Worm (Caenorhabditis elegans) whole organism, L3 larva: Measurements from ENCODE around the gene R11E3.19.

ENCODE experiments used
- ZK546.5 ChIP-seq: sonication (generic microtip); optimal IDR thresholded peaks from 2 replicates; lab custom pipeline; 2017; ENCODE audit warnings: missing biosample characterization, missing genetic modification characterization
- aly-2 ChIP-seq: fragments of 150-350 bp; optimal IDR thresholded peaks from 2 replicates; lab custom pipeline; 2014; ENCODE audit warnings: missing biosample characterization, missing genetic modification characterization
- ama-1 ChIP-seq: fragments of 150-350 bp; optimal IDR thresholded peaks from 2 replicates; lab custom pipeline; 2018
- ceh-16 ChIP-seq: sonication (generic microtip); optimal IDR thresholded peaks from 2 replicates; lab custom pipeline; 2017; ENCODE audit warnings: missing biosample characterization, missing genetic modification characterization
- ceh-82 ChIP-seq: fragments of 150-350 bp; optimal IDR thresholded peaks from 2 replicates; lab custom pipeline; 2014; ENCODE audit warnings: missing biosample characterization, missing genetic modification characterization
- ceh-9 ChIP-seq: sonication (generic microtip); optimal IDR thresholded peaks from 2 replicates; lab custom pipeline; 2018; ENCODE audit warnings: missing biosample characterization, missing genetic modification characterization
- daf-12 ChIP-seq: fragments of 150-350 bp; optimal IDR thresholded peaks from 2 replicates; lab custom pipeline; 2014; ENCODE audit warnings: missing biosample characterization, missing genetic modification reagents, missing genetic modification characterization
- egl-27 ChIP-seq: sonication (generic microtip); optimal IDR thresholded peaks from 4 replicates; lab custom pipeline; 2017; ENCODE audit warnings: missing biosample characterization, missing genetic modification reagents, missing genetic modification characterization
- egl-5 ChIP-seq: fragments of 150-350 bp; optimal IDR thresholded peaks from 2 replicates; lab custom pipeline; 2017; ENCODE audit warnings: missing biosample characterization, missing genetic modification reagents, missing genetic modification characterization, inconsistent platforms
- elt-1 ChIP-seq: fragments of 150-350 bp; optimal IDR thresholded peaks from 2 replicates; lab custom pipeline; 2014; ENCODE audit warnings: missing biosample characterization, missing genetic modification characterization
- elt-2 ChIP-seq: sonication (generic microtip); optimal IDR thresholded peaks from 2 replicates; lab custom pipeline; 2016; ENCODE audit warnings: missing genetic modification reagents, mild to moderate bottlenecking, missing genetic modification characterization, missing compliant biosample characterization
- elt-3 ChIP-seq, 3 experiments: fragments of 150-350 bp in 1 of 3; sonication (generic microtip) in 2 of 3; optimal IDR thresholded peaks; 2 replicates in 2 of 3; 4 replicates in 1 of 3; lab custom pipeline; 2014 to 2017; ENCODE audit warnings: missing biosample characterization in 3 of 3, missing genetic modification characterization in 3 of 3
- eor-1 ChIP-seq, 2 experiments: fragments of 150-350 bp; optimal IDR thresholded peaks; 2 replicates each; lab custom pipeline; 2014 to 2018; ENCODE audit warnings: missing biosample characterization in 2 of 2, missing genetic modification characterization in 2 of 2
- fkh-10 ChIP-seq: sonication (generic microtip); optimal IDR thresholded peaks from 2 replicates; lab custom pipeline; 2017; ENCODE audit warnings: missing biosample characterization, missing genetic modification reagents, missing genetic modification characterization
- fkh-2 ChIP-seq: fragments of 150-350 bp; optimal IDR thresholded peaks from 2 replicates; lab custom pipeline; 2014; ENCODE audit warnings: missing biosample characterization, missing genetic modification reagents, missing genetic modification characterization
- fos-1 ChIP-seq: fragments of 150-350 bp; optimal IDR thresholded peaks from 2 replicates; lab custom pipeline; 2014; ENCODE audit warnings: missing biosample characterization, missing genetic modification characterization
- hmg-11 ChIP-seq: sonication (generic microtip); optimal IDR thresholded peaks from 2 replicates; lab custom pipeline; 2016; ENCODE audit warnings: missing genetic modification characterization, missing compliant biosample characterization
- jun-1 ChIP-seq: fragments of 150-350 bp; optimal IDR thresholded peaks from 2 replicates; lab custom pipeline; 2014; ENCODE audit warnings: missing biosample characterization, missing genetic modification reagents, missing genetic modification characterization
- lin-15B ChIP-seq: fragments of 150-350 bp; optimal IDR thresholded peaks from 2 replicates; lab custom pipeline; 2014; ENCODE audit warnings: missing biosample characterization, missing genetic modification characterization
- lin-39 ChIP-seq: fragments of 150-350 bp; optimal IDR thresholded peaks from 2 replicates; lab custom pipeline; 2018; ENCODE audit warnings: missing biosample characterization, missing genetic modification reagents, missing genetic modification characterization
- mdl-1 ChIP-seq: fragments of 150-350 bp; optimal IDR thresholded peaks from 2 replicates; lab custom pipeline; 2014; ENCODE audit warnings: missing biosample characterization, missing genetic modification characterization
- mml-1 ChIP-seq: fragments of 150-350 bp; sonication (generic microtip); optimal IDR thresholded peaks from 3 replicates; lab custom pipeline; 2014; ENCODE audit warnings: missing biosample characterization, missing genetic modification characterization
- nhr-12 ChIP-seq: fragments of 150-350 bp; optimal IDR thresholded peaks from 2 replicates; lab custom pipeline; 2014; ENCODE audit warnings: missing biosample characterization, missing genetic modification characterization
- nhr-23 ChIP-seq: fragments of 150-350 bp; optimal IDR thresholded peaks from 2 replicates; lab custom pipeline; 2014; ENCODE audit warnings: missing biosample characterization, missing genetic modification reagents, missing genetic modification characterization
- nhr-237 ChIP-seq: fragments of 150-350 bp; optimal IDR thresholded peaks from 2 replicates; lab custom pipeline; 2014; ENCODE audit warnings: missing biosample characterization, missing genetic modification characterization
- nhr-28 ChIP-seq: fragments of 150-350 bp; optimal IDR thresholded peaks from 2 replicates; lab custom pipeline; 2014; ENCODE audit warnings: missing biosample characterization, missing genetic modification characterization
- nhr-67 ChIP-seq: fragments of 150-350 bp; optimal IDR thresholded peaks from 2 replicates; lab custom pipeline; 2014; ENCODE audit warnings: missing biosample characterization, missing genetic modification characterization
- nhr-76 ChIP-seq: fragments of 150-350 bp; sonication (generic microtip); optimal IDR thresholded peaks from 5 replicates; lab custom pipeline; 2014; ENCODE audit warnings: missing biosample characterization, missing genetic modification characterization
- nhr-77 ChIP-seq: fragments of 150-350 bp; optimal IDR thresholded peaks from 2 replicates; lab custom pipeline; 2014; ENCODE audit warnings: missing biosample characterization, missing genetic modification characterization
- pha-4 ChIP-seq: fragments of 150-350 bp; optimal IDR thresholded peaks from 2 replicates; lab custom pipeline; 2014; ENCODE audit warnings: missing biosample characterization, missing genetic modification reagents, missing genetic modification characterization
- pqm-1 ChIP-seq: fragments of 150-350 bp; optimal IDR thresholded peaks from 2 replicates; lab custom pipeline; 2017; ENCODE audit warnings: missing biosample characterization, missing genetic modification characterization, inconsistent platforms
- sea-2 ChIP-seq: fragments of 150-350 bp; sonication (generic microtip); optimal IDR thresholded peaks from 4 replicates; lab custom pipeline; 2014; ENCODE audit warnings: missing biosample characterization, missing genetic modification reagents, missing genetic modification characterization
- skn-1 ChIP-seq: fragments of 150-350 bp; optimal IDR thresholded peaks from 2 replicates; lab custom pipeline; 2014; ENCODE audit warnings: missing biosample characterization, missing genetic modification characterization
- tbx-2 ChIP-seq: sonication (generic microtip); optimal IDR thresholded peaks from 2 replicates; lab custom pipeline; 2016; ENCODE audit warnings: mild to moderate bottlenecking, missing genetic modification characterization, missing compliant biosample characterization
- unc-39 ChIP-seq: sonication (generic microtip); optimal IDR thresholded peaks from 4 replicates; lab custom pipeline; 2017; ENCODE audit warnings: missing biosample characterization, missing genetic modification characterization
- unc-62 ChIP-seq: fragments of 150-350 bp; sonication (generic microtip); optimal IDR thresholded peaks from 4 replicates; lab custom pipeline; 2014; ENCODE audit warnings: missing biosample characterization, missing genetic modification reagents, missing genetic modification characterization
- zag-1 ChIP-seq: fragments of 150-350 bp; optimal IDR thresholded peaks from 2 replicates; lab custom pipeline; 2014; ENCODE audit warnings: missing biosample characterization, missing genetic modification characterization
- ztf-11 ChIP-seq: fragments of 150-350 bp; optimal IDR thresholded peaks from 2 replicates; lab custom pipeline; 2014; ENCODE audit warnings: missing biosample characterization, missing genetic modification characterization

R11E3.19 gene

ce11 chrIV:4776001-4776400, at the start of gene R11E3.19:
Gene R11E3.19, minus strand, starts transcription at chrIV:4776101.
- TF ChIP-seq egl-5: no peak
- no peak for TF ChIP-seq skn-1
- TF ChIP-seq unc-62 (GFP tag; lab: Kevin White, UChicago): no peak
- TF ChIP-seq ztf-11 (tag; lab: Kevin White, UChicago): no peak
- TF ChIP-seq ZK546.5 (tag; lab: Kevin White, UChicago): no peak
- no peak for TF ChIP-seq jun-1 (tag; lab: Kevin White, UChicago)
- no peak for TF ChIP-seq nhr-67
- TF ChIP-seq egl-27 (tag; lab: Kevin White, UChicago): no peak
- no peak for TF ChIP-seq nhr-28 (tag; lab: Kevin White, UChicago)
- TF ChIP-seq fkh-2 (tag; lab: Kevin White, UChicago): no peak
- TF ChIP-seq hmg-11 (tag; lab: Kevin White, UChicago): no peak
- no peak for TF ChIP-seq pha-4
- no peak for TF ChIP-seq mdl-1
- TF ChIP-seq aly-2 (tag; lab: Kevin White, UChicago): no peak
- no peak for TF ChIP-seq tbx-2 (tag; lab: Kevin White, UChicago)
- TF ChIP-seq fos-1: no peak
- TF ChIP-seq elt-3 (tag; optimal IDR thresholded peaks at IDR 0.05; lab: Kevin White, UChicago): no peak
- no peak for TF ChIP-seq ceh-16
- no peak for TF ChIP-seq eor-1 (tag; optimal IDR thresholded peaks at IDR 0.05; lab: Kevin White, UChicago)
- no peak for TF ChIP-seq nhr-23 (tag; lab: Kevin White, UChicago)

- TF ChIP-seq pqm-1 (tag; lab: Kevin White, UChicago): peak; percentile 37
- peak; percentile 69 for TF ChIP-seq elt-2
- no peak for TF ChIP-seq ZK546.5 (tag; lab: Kevin White, UChicago)
These were observed 45.9 kb upstream of the R11E3.19 start for ce11 chrIV:4821843-4822242.

- TF ChIP-seq pqm-1 (tag; lab: Kevin White, UChicago) (peak; percentile 69), elt-3 (tag; optimal IDR thresholded peaks at IDR 0.05; lab: Kevin White, UChicago) (no peak), lin-15B (tag; lab: Kevin White, UChicago) (no peak), lin-39 (no peak), sea-2 (GFP tag; lab: Kevin White, UChicago) (no peak), elt-2 (peak; percentile 80)
- TF ChIP-seq, all 47 proteins: peak for 2
These were observed 45.2 kb upstream of the R11E3.19 start, which contains the start of gene H06H21.8 for ce11 chrIV:4821054-4821453. Gene H06H21.8, minus strand, starts transcription at chrIV:4821131.

DNA sequence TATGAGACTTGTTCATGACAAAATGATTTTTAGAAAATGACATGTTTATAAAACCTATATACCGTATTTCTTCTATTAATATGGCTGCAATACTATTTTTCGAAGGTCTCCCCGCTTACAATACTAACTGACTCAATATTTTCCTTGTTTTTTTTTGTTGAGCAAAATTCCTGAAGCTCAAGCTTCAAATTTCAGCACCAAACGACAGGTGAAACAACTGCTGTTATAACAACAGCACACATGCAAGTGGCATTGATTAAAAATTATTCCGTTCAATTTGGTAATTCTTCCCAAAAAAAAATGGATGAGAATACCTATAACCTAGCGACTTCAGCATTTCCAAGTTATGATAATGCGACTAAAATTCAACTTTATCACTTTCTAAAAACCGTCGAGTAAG, 38.3 kb upstream of the R11E3.19 start, which contains the start of gene srw-94:
TSS of gene srw-94 (plus strand) at position 301 of the 400 bp plus-strand sequence.
- TF ChIP-seq ama-1 (no peak), elt-1 (no peak), egl-27 (tag; lab: Kevin White, UChicago) (no peak), sea-2 (GFP tag; lab: Kevin White, UChicago) (no peak), aly-2 (tag; lab: Kevin White, UChicago) (no peak), nhr-76 (tag; lab: Kevin White, UChicago) (no peak), ceh-16 (no peak), jun-1 (tag; lab: Kevin White, UChicago) (no peak), mml-1 (no peak)

DNA sequence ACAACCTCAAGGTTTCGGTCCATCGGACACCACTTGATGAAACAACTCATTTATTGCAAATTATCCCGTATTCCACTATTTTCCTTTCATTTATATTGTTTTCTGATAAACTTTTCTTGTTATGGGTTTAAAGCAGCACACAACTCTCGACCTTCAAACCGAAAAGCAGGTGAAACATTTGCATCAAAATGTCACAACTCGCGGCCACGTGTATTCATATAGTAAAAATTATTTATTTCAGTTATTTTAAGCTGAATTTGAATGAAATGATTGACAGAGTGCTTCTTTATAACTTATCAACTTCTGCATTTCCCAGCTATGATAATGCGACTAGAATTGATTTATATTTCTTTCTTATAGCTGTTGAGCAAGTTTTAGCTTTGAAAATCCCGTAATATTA, 36.0 kb upstream of the R11E3.19 start, which contains the start of gene srw-95:
TSS of gene srw-95 (plus strand) at position 213 of the 400 bp plus-strand sequence.
- TF ChIP-seq mdl-1 (no peak), fkh-2 (tag; lab: Kevin White, UChicago) (no peak), pqm-1 (tag; lab: Kevin White, UChicago) (no peak), unc-39 (tag; lab: Kevin White, UChicago) (no peak), nhr-28 (tag; lab: Kevin White, UChicago) (no peak), fkh-10 (GFP tag; lab: Kevin White, UChicago) (no peak), ceh-9 (tag; lab: Kevin White, UChicago) (no peak), egl-27 (tag; lab: Kevin White, UChicago) (no peak)

ce11 chrIV:4810377-4810984, 34.6 kb upstream of the R11E3.19 start, which contains the start of gene eif-1.A:
Gene eif-1.A, plus strand, starts transcription at chrIV:4810934.
- TF ChIP-seq ama-1 (no peak), nhr-67 (no peak), ceh-82 (tag; lab: Kevin White, UChicago) (no peak), pha-4 (no peak), nhr-77 (tag; lab: Kevin White, UChicago) (no peak), nhr-237 (tag; lab: Kevin White, UChicago) (no peak), aly-2 (tag; lab: Kevin White, UChicago) (no peak), unc-62 (GFP tag; lab: Kevin White, UChicago) (no peak), jun-1 (tag; lab: Kevin White, UChicago) (no peak), eor-1 (tag; optimal IDR thresholded peaks at IDR 0.05; lab: Kevin White, UChicago) (no peak), nhr-12 (no peak), ZK546.5 (tag; lab: Kevin White, UChicago) (no peak), skn-1 (no peak), lin-39 (peak; percentile 72), elt-2 (peak; percentile 11), mml-1 (no peak), ceh-16 (no peak), ceh-9 (tag; lab: Kevin White, UChicago) (no peak), mdl-1 (no peak), unc-39 (tag; lab: Kevin White, UChicago) (no peak), pqm-1 (tag; lab: Kevin White, UChicago) (peak; percentile 8), daf-12 (tag; lab: Kevin White, UChicago) (no peak), fkh-10 (GFP tag; lab: Kevin White, UChicago) (no peak), fkh-2 (tag; lab: Kevin White, UChicago) (no peak), zag-1 (tag; lab: Kevin White, UChicago) (no peak), elt-1 (no peak)
